Worm (Caenorhabditis elegans) whole organism, L2 larva: ENCODE measurements around the gene Y61A9LA.3.

Source experiments
- C34F6.9 ChIP-seq: fragments of 150-350 bp; optimal IDR thresholded peaks from 2 replicates; lab custom pipeline; 2014; ENCODE audit warnings: missing biosample characterization, missing genetic modification characterization
- egl-27 ChIP-seq: sonication (generic microtip); optimal IDR thresholded peaks from 3 replicates; lab custom pipeline; 2017; ENCODE audit warnings: missing biosample characterization, missing genetic modification reagents, missing genetic modification characterization
- lin-11 ChIP-seq: fragments of 150-350 bp; sonication (generic microtip); optimal IDR thresholded peaks from 2 replicates; lab custom pipeline; 2014; ENCODE audit warnings: missing biosample characterization, missing genetic modification characterization, inconsistent platforms, mixed read lengths
- nhr-11 ChIP-seq: fragments of 150-350 bp; optimal IDR thresholded peaks from 2 replicates; lab custom pipeline; 2014; ENCODE audit warnings: missing biosample characterization, missing genetic modification characterization
- nhr-6 ChIP-seq: fragments of 150-350 bp; optimal IDR thresholded peaks from 2 replicates; lab custom pipeline; 2014; ENCODE audit warnings: missing biosample characterization, missing genetic modification characterization
- unc-39 ChIP-seq: fragments of 150-350 bp; optimal IDR thresholded peaks from 2 replicates; lab custom pipeline; 2014; ENCODE audit warnings: missing biosample characterization, missing genetic modification characterization
- ztf-11 ChIP-seq: sonication (generic microtip); optimal IDR thresholded peaks from 2 replicates; lab custom pipeline; 2017; ENCODE audit warnings: missing biosample characterization, missing genetic modification characterization

DNA sequence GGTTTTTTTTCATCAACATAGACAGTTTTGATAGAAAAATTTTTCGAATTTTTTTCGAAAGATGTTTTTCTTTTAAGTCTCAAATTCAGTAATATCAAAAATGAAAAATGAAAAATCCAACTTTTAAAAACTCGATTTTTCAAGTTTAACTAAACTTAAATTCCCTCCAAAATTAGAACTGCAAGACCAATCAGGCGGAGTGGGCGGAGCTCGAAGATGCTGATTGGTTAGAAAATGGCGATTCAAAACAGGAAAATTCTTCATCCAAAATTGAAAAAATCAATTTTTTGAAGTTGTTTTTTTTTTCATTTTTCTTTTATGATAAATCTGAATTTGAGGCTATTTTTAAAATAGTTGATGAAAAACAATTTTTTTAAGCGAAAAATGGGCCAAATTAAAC is 53.8 kb downstream of the Y61A9LA.3 start:
- no peak for TF ChIP-seq nhr-11 (tag; lab: Kevin White, UChicago)
- no peak for TF ChIP-seq C34F6.9 (tag; lab: Kevin White, UChicago)
- TF ChIP-seq lin-11 (tag; lab: Kevin White, UChicago) = no peak
- no peak for TF ChIP-seq ztf-11 (tag; lab: Kevin White, UChicago)
- TF ChIP-seq unc-39 = no peak
- TF ChIP-seq egl-27 (tag; lab: Kevin White, UChicago) = no peak
- no peak for TF ChIP-seq nhr-6 (tag; lab: Kevin White, UChicago)
